Worm (Caenorhabditis elegans) whole organism, L3 larva: ENCODE measurements around the gene C50E3.9.

ENCODE experiments used
- ama-1 ChIP-seq: fragments of 150-350 bp; optimal IDR thresholded peaks from 2 replicates; lab custom pipeline; 2018
- ceh-16 ChIP-seq: sonication (generic microtip); optimal IDR thresholded peaks from 2 replicates; lab custom pipeline; 2017; ENCODE audit warnings: missing biosample characterization, missing genetic modification characterization
- egl-5 ChIP-seq: fragments of 150-350 bp; optimal IDR thresholded peaks from 2 replicates; lab custom pipeline; 2017; ENCODE audit warnings: missing biosample characterization, missing genetic modification reagents, missing genetic modification characterization, inconsistent platforms
- elt-3 ChIP-seq, 3 experiments: fragments of 150-350 bp in 1 of 3; sonication (generic microtip) in 2 of 3; optimal IDR thresholded peaks; 2 replicates in 2 of 3; 4 replicates in 1 of 3; lab custom pipeline; 2014 to 2017; ENCODE audit warnings: missing biosample characterization in 3 of 3, missing genetic modification characterization in 3 of 3
- nhr-237 ChIP-seq: fragments of 150-350 bp; optimal IDR thresholded peaks from 2 replicates; lab custom pipeline; 2014; ENCODE audit warnings: missing biosample characterization, missing genetic modification characterization
- nhr-77 ChIP-seq: fragments of 150-350 bp; optimal IDR thresholded peaks from 2 replicates; lab custom pipeline; 2014; ENCODE audit warnings: missing biosample characterization, missing genetic modification characterization
- pha-4 ChIP-seq: fragments of 150-350 bp; optimal IDR thresholded peaks from 2 replicates; lab custom pipeline; 2014; ENCODE audit warnings: missing biosample characterization, missing genetic modification reagents, missing genetic modification characterization
- sea-2 ChIP-seq: fragments of 150-350 bp; sonication (generic microtip); optimal IDR thresholded peaks from 4 replicates; lab custom pipeline; 2014; ENCODE audit warnings: missing biosample characterization, missing genetic modification reagents, missing genetic modification characterization
- skn-1 ChIP-seq: fragments of 150-350 bp; optimal IDR thresholded peaks from 2 replicates; lab custom pipeline; 2014; ENCODE audit warnings: missing biosample characterization, missing genetic modification characterization

ce11 chrV:7635469-7635868 is 35.4 kb upstream of the C50E3.9 start, which contains the start of gene srd-29:
- TF ChIP-seq egl-5 (tag; lab: Kevin White, UChicago) (no peak), elt-3 (tag; optimal IDR thresholded peaks at IDR 0.05; lab: Kevin White, UChicago) (no peak), nhr-237 (no peak), ama-1 (no peak), sea-2 (no peak), pha-4 (tag; lab: Kevin White, UChicago) (no peak), ceh-16 (no peak), skn-1 (tag; lab: Kevin White, UChicago) (no peak), nhr-77 (tag; lab: Kevin White, UChicago) (no peak)
